Fruit fly (Drosophila melanogaster) whole organism, wandering third instar larva: ENCODE results near the gene Psf2.
A peak's percentile ranks its signal among the peaks of the same experiment; 100 is the strongest.

Experiments
- CG32264 ChIP-seq: fragments of 200-800 bp; sonication (Bioruptor generic); optimal IDR thresholded peaks from 2 replicates; lab custom pipeline; 2016; ENCODE audit warnings: missing biosample characterization, missing genetic modification characterization
- CG9705 ChIP-seq: fragments of 200-800 bp; sonication (Bioruptor generic); optimal IDR thresholded peaks from 2 replicates; lab custom pipeline; 2018; ENCODE audit warnings: missing biosample characterization, mild to moderate bottlenecking, missing genetic modification characterization
- brk ChIP-seq: fragments of 200-800 bp; sonication (Bioruptor generic); optimal IDR thresholded peaks from 2 replicates; lab custom pipeline; 2016; ENCODE audit warnings: missing biosample characterization, mild to moderate bottlenecking, missing genetic modification characterization
- dmrt93B ChIP-seq: fragments of 200-800 bp; sonication (Bioruptor generic); optimal IDR thresholded peaks from 2 replicates; lab custom pipeline; 2018; ENCODE audit warnings: missing biosample characterization, mild to moderate bottlenecking, missing genetic modification characterization
- ey ChIP-seq: fragments of 200-800 bp; sonication (Bioruptor generic); optimal IDR thresholded peaks from 2 replicates; lab custom pipeline; 2016; ENCODE audit warnings: missing biosample characterization, missing genetic modification characterization
- usp ChIP-seq: fragments of >200 bp; optimal IDR thresholded peaks from 2 replicates; lab custom pipeline; 2017; ENCODE audit warnings: missing biosample characterization, missing genetic modification characterization

DNA sequence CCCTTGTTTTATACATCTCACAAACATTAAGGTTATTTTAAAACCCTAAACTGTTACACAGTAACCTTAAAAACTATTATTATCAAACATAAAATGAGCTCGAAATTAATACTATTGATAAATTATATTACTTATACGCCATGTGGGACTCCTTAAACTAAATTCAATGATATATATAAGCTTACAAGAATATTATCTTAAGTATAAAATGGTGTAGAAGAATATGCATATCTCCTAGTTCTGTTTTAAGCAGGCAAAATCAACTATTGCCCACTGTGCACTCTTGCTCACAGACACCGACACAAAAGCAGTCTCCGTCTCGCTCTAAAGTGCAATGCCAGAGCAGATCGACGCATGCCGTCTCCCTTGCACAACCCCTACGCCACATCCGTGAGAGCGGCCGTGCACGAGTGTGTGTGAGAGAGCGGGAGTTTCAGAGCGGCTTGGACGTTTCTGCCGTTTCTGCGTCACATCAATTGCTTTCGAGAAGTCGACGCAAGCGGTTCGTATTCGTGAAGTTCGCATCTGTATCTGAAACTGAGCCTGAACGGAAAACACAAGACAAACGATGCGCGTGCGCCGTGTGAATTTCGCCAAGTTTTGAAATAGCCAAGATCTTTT lies 15.5 kb downstream of the Psf2 start:
- TF ChIP-seq dmrt93B (GFP tag; lab: Kevin White, UChicago) (peak; percentile 27), brk (GFP tag; lab: Kevin White, UChicago) (no peak), usp (GFP tag; lab: Kevin White, UChicago) (no peak), CG32264 (no peak), ey (peak; percentile 37), CG9705 (GFP tag; lab: Kevin White, UChicago) (peak; percentile 37)
